Fruit fly (Drosophila melanogaster): ENCODE data around the gene Spp.
A peak's percentile ranks its signal among the peaks of the same experiment; 100 is the strongest.

Gene Spp

DNA sequence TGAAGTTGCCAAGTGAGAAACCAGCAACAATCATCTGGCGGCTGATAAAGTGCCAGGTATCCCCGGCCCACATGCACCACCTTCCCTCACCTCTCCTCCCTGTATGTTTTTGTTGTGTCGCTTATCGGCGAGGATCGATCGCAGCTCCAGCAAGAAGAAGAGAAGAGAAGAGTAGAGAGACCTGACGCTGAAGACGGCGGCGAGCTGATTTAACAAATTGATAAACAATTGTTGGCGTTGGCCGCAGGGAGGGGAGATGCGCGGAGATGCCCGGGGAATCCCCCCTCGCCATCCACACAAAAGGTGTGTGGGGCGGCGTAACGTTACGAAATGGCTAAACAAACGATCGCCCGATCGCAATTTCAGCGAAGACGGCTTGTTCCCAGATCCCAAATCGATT is 10.7 kb downstream of the Spp start:
- no peak for TF ChIP-seq CG12768 (GFP tag; optimal IDR thresholded peaks at IDR 0.05)
- TF ChIP-seq CG33017 (tag; optimal IDR thresholded peaks at IDR 0.05) = no peak
- no peak for TF ChIP-seq Crg-1 (GFP tag; optimal IDR thresholded peaks at IDR 0.05)
- TF ChIP-seq CG5204 (GFP tag; optimal IDR thresholded peaks at IDR 0.05) = no peak
- no peak for TF ChIP-seq CG11617 (GFP tag; optimal IDR thresholded peaks at IDR 0.05)
- no peak for TF ChIP-seq cic (GFP tag; optimal IDR thresholded peaks at IDR 0.05)
- TF ChIP-seq ovo (GFP tag; optimal IDR thresholded peaks at IDR 0.05) = no peak
- no peak for TF ChIP-seq toe (GFP tag; optimal IDR thresholded peaks at IDR 0.05)
- no peak for TF ChIP-seq CG7101 (tag; optimal IDR thresholded peaks at IDR 0.05)
- TF ChIP-seq Mnt (GFP tag; optimal IDR thresholded peaks at IDR 0.05) = no peak
- no peak for TF ChIP-seq Hr96 (GFP tag; optimal IDR thresholded peaks at IDR 0.05)

DNA sequence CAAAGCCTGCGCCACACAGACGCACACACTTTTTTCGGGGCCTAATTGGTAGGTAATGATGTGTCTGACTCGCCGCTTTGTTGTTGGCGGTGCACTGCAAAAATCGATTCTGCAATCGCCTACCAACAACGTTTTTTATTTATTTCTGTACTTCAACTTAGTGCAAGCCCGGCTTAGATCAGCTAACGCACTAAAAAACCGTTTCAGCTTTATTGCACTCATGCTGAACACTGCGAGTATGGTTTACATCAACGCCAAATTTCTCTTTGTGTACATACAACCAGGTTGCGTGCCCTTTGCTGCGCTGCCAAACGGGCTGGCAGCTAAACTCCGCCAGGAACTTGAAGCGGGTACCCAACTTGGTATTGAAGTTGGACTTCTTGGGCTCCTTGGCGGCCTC is 14.2 kb downstream of the Spp start:
- no peak for TF ChIP-seq CG7101 (tag; optimal IDR thresholded peaks at IDR 0.05)
- TF ChIP-seq CG12768 (GFP tag; optimal IDR thresholded peaks at IDR 0.05) = no peak
- no peak for TF ChIP-seq CG5204 (GFP tag; optimal IDR thresholded peaks at IDR 0.05)
- no peak for TF ChIP-seq CG14711 (tag; optimal IDR thresholded peaks at IDR 0.05)
- no peak for TF ChIP-seq cic (GFP tag; optimal IDR thresholded peaks at IDR 0.05)
- TF ChIP-seq Hr96 (GFP tag; optimal IDR thresholded peaks at IDR 0.05) = no peak
- TF ChIP-seq CG7045 (GFP tag; optimal IDR thresholded peaks at IDR 0.05) = no peak
- TF ChIP-seq CG1620 (GFP tag; optimal IDR thresholded peaks at IDR 0.05) = no peak
- TF ChIP-seq Clk (GFP tag; optimal IDR thresholded peaks at IDR 0.05) = no peak
- no peak for TF ChIP-seq cnc (optimal IDR thresholded peaks at IDR 0.05)
- no peak for TF ChIP-seq kay (GFP tag; ENCODE audit: borderline replicate concordance)
- no peak for TF ChIP-seq CG11617 (GFP tag; optimal IDR thresholded peaks at IDR 0.05)

DNA sequence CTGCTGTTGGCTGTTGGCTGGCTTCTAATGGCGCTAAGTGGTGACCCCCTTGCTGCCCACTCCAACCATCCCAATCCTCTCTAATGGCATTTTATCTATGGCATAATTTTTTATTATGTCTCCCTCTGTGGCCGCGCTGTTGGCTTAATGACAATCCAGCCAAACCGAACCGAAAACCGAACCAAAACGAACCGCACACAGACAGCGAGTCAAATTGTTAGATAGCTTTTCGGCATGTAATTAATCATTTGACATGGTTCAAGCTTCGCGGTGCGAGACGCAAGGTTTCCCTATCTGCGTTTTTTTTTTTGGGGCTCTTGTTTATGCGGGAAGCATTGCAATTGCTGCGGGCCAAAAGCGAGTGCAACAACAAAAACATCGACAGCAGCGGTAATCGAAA is 16.8 kb downstream of the Spp start:
- no peak for TF ChIP-seq pad (GFP tag; optimal IDR thresholded peaks at IDR 0.05)
- no peak for TF ChIP-seq Mnt (GFP tag; optimal IDR thresholded peaks at IDR 0.05)

DNA sequence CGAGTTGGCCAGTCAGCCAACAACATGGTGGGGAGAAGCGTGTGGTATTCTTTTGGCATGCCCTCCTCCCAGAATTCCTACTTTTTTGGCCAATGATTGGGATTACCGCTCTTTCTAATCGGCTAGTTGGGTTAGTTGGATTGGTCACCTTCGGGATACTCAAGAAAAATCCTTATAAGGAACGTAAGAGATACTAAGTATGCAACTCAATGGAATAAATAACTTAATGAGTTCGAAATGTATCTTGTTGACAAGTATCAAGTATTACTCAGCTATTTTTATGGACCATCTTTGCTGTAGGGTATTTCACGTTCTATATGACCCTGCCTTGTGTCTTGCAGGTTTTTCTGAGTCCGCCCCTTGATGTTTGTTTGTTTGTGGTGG is 17.5 kb downstream of the Spp start:
- TF ChIP-seq kay (GFP tag; ENCODE audit: borderline replicate concordance) (no peak), ovo (GFP tag; optimal IDR thresholded peaks at IDR 0.05) (no peak), CG7045 (GFP tag; optimal IDR thresholded peaks at IDR 0.05) (no peak), Clk (GFP tag; optimal IDR thresholded peaks at IDR 0.05) (no peak), tj (GFP tag; optimal IDR thresholded peaks at IDR 0.05) (no peak), CG12768 (GFP tag; optimal IDR thresholded peaks at IDR 0.05) (no peak), pad (GFP tag; optimal IDR thresholded peaks at IDR 0.05) (no peak), CG1620 (GFP tag; optimal IDR thresholded peaks at IDR 0.05) (no peak), CG7101 (tag; optimal IDR thresholded peaks at IDR 0.05) (no peak), bab1 (GFP tag; optimal IDR thresholded peaks at IDR 0.05) (no peak)

DNA sequence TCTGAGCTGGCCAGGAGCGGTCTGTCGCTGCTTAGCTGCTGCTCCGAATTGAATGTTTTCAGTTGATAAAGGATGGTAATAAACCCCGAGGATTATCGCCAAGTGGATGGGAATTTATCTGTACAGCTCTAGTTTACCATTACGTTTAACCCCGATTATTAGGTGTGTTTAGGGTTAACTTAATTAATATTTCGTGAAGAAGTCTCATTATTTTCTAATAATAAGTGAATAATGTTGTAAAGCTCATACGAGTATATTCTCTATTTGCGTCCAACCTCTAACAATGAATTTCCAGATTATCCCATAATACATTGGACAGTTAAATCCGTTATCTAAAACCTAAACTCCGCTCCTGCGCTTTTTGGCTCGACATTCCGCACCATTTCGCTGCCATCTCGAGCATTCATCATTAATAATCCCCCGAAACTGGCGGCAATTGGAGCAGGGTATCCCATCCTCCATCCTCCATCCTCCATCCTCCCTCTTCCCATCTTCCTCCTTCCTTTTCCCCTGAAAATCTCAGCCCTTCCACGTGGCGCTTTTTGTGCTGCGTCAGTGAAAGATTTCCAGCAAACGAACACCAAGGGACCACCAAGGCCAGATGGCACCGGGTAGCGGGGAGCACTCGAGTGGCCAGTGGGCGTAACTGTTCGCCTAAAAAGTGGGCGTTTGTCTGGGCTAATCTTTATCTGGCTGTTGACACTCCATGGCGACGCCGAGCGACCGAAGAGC is 18.1 kb downstream of the Spp start:
- peak; percentile 15 for TF ChIP-seq Hr96 (GFP tag; optimal IDR thresholded peaks at IDR 0.05)
- TF ChIP-seq CG11617 (GFP tag; optimal IDR thresholded peaks at IDR 0.05) = no peak
- TF ChIP-seq CG1620 (GFP tag; optimal IDR thresholded peaks at IDR 0.05) = no peak
- TF ChIP-seq CG7045 (GFP tag; optimal IDR thresholded peaks at IDR 0.05) = no peak
- TF ChIP-seq tj (GFP tag; optimal IDR thresholded peaks at IDR 0.05) = peak; percentile 79
- TF ChIP-seq CG5204 (GFP tag; optimal IDR thresholded peaks at IDR 0.05) = no peak
- no peak for TF ChIP-seq toe (GFP tag; optimal IDR thresholded peaks at IDR 0.05)
- no peak for TF ChIP-seq CG14711 (tag; optimal IDR thresholded peaks at IDR 0.05)
- TF ChIP-seq pad (GFP tag; optimal IDR thresholded peaks at IDR 0.05) = no peak
- no peak for TF ChIP-seq CG12768 (GFP tag; optimal IDR thresholded peaks at IDR 0.05)

dm6 chr2L:525547-526180 is 18.8 kb downstream of the Spp start:
- TF ChIP-seq Hr96 (GFP tag; optimal IDR thresholded peaks at IDR 0.05) (no peak), CG11617 (GFP tag; optimal IDR thresholded peaks at IDR 0.05) (no peak), Clk (GFP tag; optimal IDR thresholded peaks at IDR 0.05) (no peak), CG5204 (GFP tag; optimal IDR thresholded peaks at IDR 0.05) (no peak), CG12768 (GFP tag; optimal IDR thresholded peaks at IDR 0.05) (no peak), CG14711 (tag; optimal IDR thresholded peaks at IDR 0.05) (no peak), pad (GFP tag; optimal IDR thresholded peaks at IDR 0.05) (no peak), bab1 (GFP tag; optimal IDR thresholded peaks at IDR 0.05) (no peak), Crg-1 (GFP tag; optimal IDR thresholded peaks at IDR 0.05) (no peak), tj (GFP tag; optimal IDR thresholded peaks at IDR 0.05) (no peak), CG33017 (tag; optimal IDR thresholded peaks at IDR 0.05) (no peak), cnc (optimal IDR thresholded peaks at IDR 0.05) (no peak), ovo (GFP tag; optimal IDR thresholded peaks at IDR 0.05) (no peak), toe (GFP tag; optimal IDR thresholded peaks at IDR 0.05) (no peak), kay (GFP tag; ENCODE audit: borderline replicate concordance) (no peak), CG7101 (tag; optimal IDR thresholded peaks at IDR 0.05) (no peak), cic (GFP tag; optimal IDR thresholded peaks at IDR 0.05) (no peak), CG7045 (GFP tag; optimal IDR thresholded peaks at IDR 0.05) (no peak)

DNA sequence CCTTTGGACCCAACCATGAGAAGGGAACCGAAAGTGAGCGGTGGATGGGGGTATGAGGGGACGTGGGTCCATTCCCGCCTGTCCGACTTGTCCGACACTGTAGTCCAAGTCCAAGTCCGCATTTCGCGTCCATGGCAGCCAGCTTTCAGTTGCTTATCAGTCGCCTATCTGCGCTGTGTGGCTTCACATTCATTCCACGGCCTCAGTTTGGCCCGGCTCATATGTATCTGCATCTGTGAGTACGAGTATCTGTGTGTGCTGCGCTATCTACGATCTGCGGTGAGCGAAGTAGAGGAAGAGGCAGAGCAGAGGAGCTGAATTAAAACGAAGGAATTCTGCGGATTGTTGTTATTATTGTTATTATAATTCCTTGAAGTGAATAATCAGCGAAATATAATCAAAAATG is 19.9 kb downstream of the Spp start:
- TF ChIP-seq tj (GFP tag; optimal IDR thresholded peaks at IDR 0.05) = peak; percentile 70
- no peak for TF ChIP-seq CG7101 (tag; optimal IDR thresholded peaks at IDR 0.05)
